Worm (Caenorhabditis elegans) whole organism, L2 larva: ENCODE results near the gene mab-23.

Source experiments
- F13H6.1 ChIP-seq: sonication (generic microtip); optimal IDR thresholded peaks from 2 replicates; lab custom pipeline; 2016; ENCODE audit warnings: missing genetic modification characterization, missing compliant biosample characterization
- R02D3.7 ChIP-seq: fragments of 150-350 bp; optimal IDR thresholded peaks from 2 replicates; lab custom pipeline; 2014; ENCODE audit warnings: missing biosample characterization, missing genetic modification characterization
- Y55F3AM.14 ChIP-seq: fragments of 200-800 bp; sonication (Bioruptor generic); optimal IDR thresholded peaks from 2 replicates; lab custom pipeline; 2018; ENCODE audit warnings: mild to moderate bottlenecking, missing genetic modification characterization, missing compliant biosample characterization
- ZK546.5 ChIP-seq: sonication (generic microtip); optimal IDR thresholded peaks from 2 replicates; lab custom pipeline; 2017; ENCODE audit warnings: missing biosample characterization, missing genetic modification characterization
- aly-2 ChIP-seq: fragments of 150-350 bp; optimal IDR thresholded peaks from 2 replicates; lab custom pipeline; 2014; ENCODE audit warnings: missing biosample characterization, missing genetic modification characterization
- blmp-1 ChIP-seq: sonication (generic microtip); optimal IDR thresholded peaks from 2 replicates; lab custom pipeline; 2017; ENCODE audit warnings: missing genetic modification characterization, mild to moderate bottlenecking, missing compliant biosample characterization, antibody characterized with exemption, moderate library complexity; ENCODE audit not compliant: insufficient read depth
- ceh-16 ChIP-seq: fragments of 150-350 bp; optimal IDR thresholded peaks from 2 replicates; lab custom pipeline; 2014; ENCODE audit warnings: missing biosample characterization, missing genetic modification characterization
- dmd-4 ChIP-seq: sonication (generic microtip); optimal IDR thresholded peaks from 2 replicates; lab custom pipeline; 2017; ENCODE audit warnings: missing biosample characterization, missing genetic modification characterization
- egl-27 ChIP-seq: sonication (generic microtip); optimal IDR thresholded peaks from 3 replicates; lab custom pipeline; 2017; ENCODE audit warnings: missing biosample characterization, missing genetic modification reagents, missing genetic modification characterization
- elt-1 ChIP-seq: fragments of 150-350 bp; optimal IDR thresholded peaks from 2 replicates; lab custom pipeline; 2014; ENCODE audit warnings: missing biosample characterization, missing genetic modification characterization
- elt-3 ChIP-seq: sonication (generic microtip); optimal IDR thresholded peaks from 2 replicates; lab custom pipeline; 2017; ENCODE audit warnings: missing biosample characterization, missing genetic modification characterization
- fos-1 ChIP-seq: fragments of 150-350 bp; optimal IDR thresholded peaks from 2 replicates; lab custom pipeline; 2014; ENCODE audit warnings: missing biosample characterization, missing genetic modification characterization
- gmeb-1 ChIP-seq: fragments of 150-350 bp; optimal IDR thresholded peaks from 2 replicates; lab custom pipeline; 2014; ENCODE audit warnings: missing biosample characterization, missing genetic modification characterization
- lin-11 ChIP-seq: fragments of 150-350 bp; sonication (generic microtip); optimal IDR thresholded peaks from 2 replicates; lab custom pipeline; 2014; ENCODE audit warnings: missing biosample characterization, missing genetic modification characterization, inconsistent platforms, mixed read lengths
- lin-39 ChIP-seq: fragments of 150-350 bp; optimal IDR thresholded peaks from 2 replicates; lab custom pipeline; 2014; ENCODE audit warnings: missing biosample characterization, missing genetic modification reagents, missing genetic modification characterization
- lsy-2 ChIP-seq, 2 experiments: fragments of 150-350 bp in 1 of 2; sonication (generic microtip) in 1 of 2; optimal IDR thresholded peaks; 2 replicates each; lab custom pipeline; 2014 to 2017; ENCODE audit warnings: missing biosample characterization in 2 of 2, missing genetic modification characterization in 2 of 2
- mab-5 ChIP-seq: fragments of 150-350 bp; optimal IDR thresholded peaks from 2 replicates; lab custom pipeline; 2014; ENCODE audit warnings: missing biosample characterization, missing genetic modification characterization
- mbf-1 ChIP-seq: sonication (generic microtip); optimal IDR thresholded peaks from 2 replicates; lab custom pipeline; 2017; ENCODE audit warnings: missing biosample characterization, missing genetic modification characterization
- mdl-1 ChIP-seq, 2 experiments: fragments of 150-350 bp in 1 of 2; sonication (generic microtip) in 1 of 2; optimal IDR thresholded peaks; 2 replicates each; lab custom pipeline; 2017; ENCODE audit warnings: missing biosample characterization in 2 of 2, missing genetic modification characterization in 2 of 2
- nhr-10 ChIP-seq: sonication (generic microtip); optimal IDR thresholded peaks from 2 replicates; lab custom pipeline; 2017; ENCODE audit warnings: missing biosample characterization, missing genetic modification characterization
- nhr-11 ChIP-seq: fragments of 150-350 bp; optimal IDR thresholded peaks from 2 replicates; lab custom pipeline; 2014; ENCODE audit warnings: missing biosample characterization, missing genetic modification characterization
- nhr-129 ChIP-seq: fragments of 150-350 bp; optimal IDR thresholded peaks from 2 replicates; lab custom pipeline; 2014; ENCODE audit warnings: missing biosample characterization, missing genetic modification characterization
- nhr-21 ChIP-seq: fragments of 150-350 bp; optimal IDR thresholded peaks from 2 replicates; lab custom pipeline; 2014; ENCODE audit warnings: missing biosample characterization, missing genetic modification characterization
- nhr-23 ChIP-seq: fragments of 150-350 bp; optimal IDR thresholded peaks from 2 replicates; lab custom pipeline; 2014; ENCODE audit warnings: missing biosample characterization, missing genetic modification reagents, missing genetic modification characterization
- nhr-237 ChIP-seq: fragments of 150-350 bp; optimal IDR thresholded peaks from 2 replicates; lab custom pipeline; 2014; ENCODE audit warnings: missing biosample characterization, missing genetic modification characterization
- nhr-25 ChIP-seq: fragments of 150-350 bp; sonication (generic microtip); optimal IDR thresholded peaks from 3 replicates; lab custom pipeline; 2014; ENCODE audit warnings: missing biosample characterization, missing genetic modification characterization
- nhr-6 ChIP-seq: fragments of 150-350 bp; optimal IDR thresholded peaks from 2 replicates; lab custom pipeline; 2014; ENCODE audit warnings: missing biosample characterization, missing genetic modification characterization
- nhr-77 ChIP-seq: fragments of 150-350 bp; optimal IDR thresholded peaks from 2 replicates; lab custom pipeline; 2014; ENCODE audit warnings: missing biosample characterization, missing genetic modification characterization
- peb-1 ChIP-seq: fragments of 150-350 bp; optimal IDR thresholded peaks from 2 replicates; lab custom pipeline; 2014; ENCODE audit warnings: missing biosample characterization, missing genetic modification characterization
- sem-4 ChIP-seq: fragments of 150-350 bp; optimal IDR thresholded peaks from 2 replicates; lab custom pipeline; 2014; ENCODE audit warnings: missing biosample characterization, missing genetic modification reagents, missing genetic modification characterization
- skn-1 ChIP-seq: sonication (generic microtip); optimal IDR thresholded peaks from 2 replicates; lab custom pipeline; 2017; ENCODE audit warnings: missing biosample characterization, missing genetic modification characterization
- sma-9 ChIP-seq, 2 experiments: fragments of 150-350 bp in 1 of 2; sonication (generic microtip) in 1 of 2; optimal IDR thresholded peaks; 2 replicates each; lab custom pipeline; 2014 to 2016; ENCODE audit warnings: missing genetic modification characterization in 2 of 2, mild to moderate bottlenecking in 1 of 2, missing biosample characterization in 1 of 2, missing compliant biosample characterization in 1 of 2, missing genetic modification reagents in 1 of 2, moderate library complexity in 1 of 2
- snpc-4 ChIP-seq: fragments of 150-350 bp; optimal IDR thresholded peaks from 2 replicates; lab custom pipeline; 2014; ENCODE audit warnings: missing biosample characterization, missing genetic modification characterization
- unc-39 ChIP-seq: fragments of 150-350 bp; optimal IDR thresholded peaks from 2 replicates; lab custom pipeline; 2014; ENCODE audit warnings: missing biosample characterization, missing genetic modification characterization
- unc-55 ChIP-seq: fragments of 150-350 bp; sonication (generic microtip); optimal IDR thresholded peaks from 3 replicates; lab custom pipeline; 2014; ENCODE audit warnings: missing biosample characterization, missing genetic modification reagents, missing genetic modification characterization
- zag-1 ChIP-seq: fragments of 150-350 bp; optimal IDR thresholded peaks from 2 replicates; lab custom pipeline; 2014; ENCODE audit warnings: missing biosample characterization, missing genetic modification characterization
- ztf-1 ChIP-seq: fragments of 200-800 bp; sonication (Bioruptor generic); conservative IDR thresholded peaks from 2 replicates; pipeline ENCODE4 v1.3.6; 2022; ENCODE audit warnings: missing genetic modification characterization, missing compliant biosample characterization
- ztf-11 ChIP-seq: sonication (generic microtip); optimal IDR thresholded peaks from 2 replicates; lab custom pipeline; 2017; ENCODE audit warnings: missing biosample characterization, missing genetic modification characterization

The mab-23 gene

ce11 chrV:10635722-10636121, 2.9 kb downstream of the mab-23 start, which contains the start of gene kvs-2:
TSS of gene kvs-2 (plus strand) at chrV:10636022.
- no peak for TF ChIP-seq nhr-129 (tag; lab: Kevin White, UChicago)
- no peak for TF ChIP-seq mdl-1 (tag; optimal IDR thresholded peaks at IDR 0.05; lab: Kevin White, UChicago)
- TF ChIP-seq Y55F3AM.14 (GFP tag; lab: Kevin White, UChicago), result no peak
- no peak for TF ChIP-seq R02D3.7 (tag; lab: Kevin White, UChicago)
- TF ChIP-seq F13H6.1 (tag; lab: Kevin White, UChicago), result no peak
- no peak for TF ChIP-seq lin-39 (tag; lab: Kevin White, UChicago)
- no peak for TF ChIP-seq snpc-4 (tag; lab: Kevin White, UChicago)
- no peak for TF ChIP-seq egl-27 (tag; lab: Kevin White, UChicago)
- TF ChIP-seq unc-55 (GFP tag; lab: Kevin White, UChicago), result no peak
- TF ChIP-seq unc-39, result no peak

ce11 chrV:10640977-10641376, 8.1 kb downstream of the mab-23 start:
- no peak for TF ChIP-seq ZK546.5
- no peak for TF ChIP-seq nhr-11
- no peak for TF ChIP-seq blmp-1 (tag; lab: Kevin White, UChicago)
- no peak for TF ChIP-seq dmd-4 (tag; lab: Kevin White, UChicago)
- TF ChIP-seq peb-1, result no peak
- TF ChIP-seq nhr-25 (tag; lab: Kevin White, UChicago), result no peak
- no peak for TF ChIP-seq nhr-77 (tag; lab: Kevin White, UChicago)
- TF ChIP-seq nhr-21 (tag; lab: Kevin White, UChicago), result no peak
- no peak for TF ChIP-seq elt-3
- TF ChIP-seq mab-5 (tag; lab: Kevin White, UChicago), result no peak
- TF ChIP-seq unc-39, result no peak
- no peak for TF ChIP-seq nhr-237 (tag; lab: Kevin White, UChicago)

ce11 chrV:10647043-10647611, 14.3 kb downstream of the mab-23 start, which contains the start of the genes C32C4.3 and C32C4.16:
TSS of gene C32C4.3 (minus strand) at chrV:10647143.
TSS of gene C32C4.16 (plus strand) at chrV:10647561.
- TF ChIP-seq ztf-1 (GFP tag; lab: Robert Waterston, UW) (no peak), lin-39 (tag; lab: Kevin White, UChicago) (no peak), aly-2 (no peak), dmd-4 (tag; lab: Kevin White, UChicago) (no peak), F13H6.1 (tag; lab: Kevin White, UChicago) (no peak), lin-11 (tag; lab: Kevin White, UChicago) (no peak), ZK546.5 (no peak), sem-4 (tag; lab: Kevin White, UChicago) (no peak), lsy-2 (tag; optimal IDR thresholded peaks at IDR 0.05; lab: Kevin White, UChicago) (no peak), sma-9 (GFP tag; optimal IDR thresholded peaks at IDR 0.05; lab: Kevin White, UChicago) (no peak), sma-9 (tag; optimal IDR thresholded peaks at IDR 0.05; lab: Kevin White, UChicago) (no peak), elt-1 (tag; lab: Kevin White, UChicago) (no peak), ceh-16 (tag; lab: Kevin White, UChicago) (no peak), nhr-237 (tag; lab: Kevin White, UChicago) (no peak), peb-1 (no peak), nhr-23 (tag; lab: Kevin White, UChicago) (no peak), nhr-6 (tag; lab: Kevin White, UChicago) (no peak), skn-1 (tag; lab: Kevin White, UChicago) (no peak), unc-55 (GFP tag; lab: Kevin White, UChicago) (no peak), snpc-4 (tag; lab: Kevin White, UChicago) (no peak)
- TF ChIP-seq, all 48 proteins: peak for 0

ce11 chrV:10648146-10648545, 15.3 kb downstream of the mab-23 start, which contains the start of gene aqp-6:
TSS of gene aqp-6 (plus strand) at chrV:10648446.
- TF ChIP-seq lin-11 (tag; lab: Kevin White, UChicago) (no peak), peb-1 (no peak), ztf-11 (no peak), mab-5 (tag; lab: Kevin White, UChicago) (no peak), skn-1 (tag; lab: Kevin White, UChicago) (no peak), lsy-2 (tag; optimal IDR thresholded peaks at IDR 0.05; lab: Kevin White, UChicago) (no peak)

ce11 chrV:10654165-10654564, 21.3 kb downstream of the mab-23 start, which contains the start of gene ugt-35:
TSS of gene ugt-35 (minus strand) at chrV:10654265.
- TF ChIP-seq nhr-6 (tag; lab: Kevin White, UChicago), result no peak
- no peak for TF ChIP-seq skn-1 (tag; lab: Kevin White, UChicago)
- no peak for TF ChIP-seq zag-1 (tag; lab: Kevin White, UChicago)
- TF ChIP-seq dmd-4 (tag; lab: Kevin White, UChicago), result no peak
- no peak for TF ChIP-seq nhr-11
- TF ChIP-seq nhr-10 (tag; lab: Kevin White, UChicago), result no peak
- no peak for TF ChIP-seq elt-3
- TF ChIP-seq mab-5 (tag; lab: Kevin White, UChicago), result no peak
- no peak for TF ChIP-seq mbf-1 (tag; lab: Kevin White, UChicago)
- TF ChIP-seq elt-1 (tag; lab: Kevin White, UChicago), result no peak
- TF ChIP-seq egl-27 (tag; lab: Kevin White, UChicago), result no peak
- TF ChIP-seq fos-1 (tag; lab: Kevin White, UChicago), result no peak
- TF ChIP-seq ceh-16 (tag; lab: Kevin White, UChicago), result no peak
- TF ChIP-seq gmeb-1 (tag; lab: Kevin White, UChicago), result no peak
